Worm (Caenorhabditis elegans): ENCODE results near the gene ocam-1.
"Not testable (repeated sequence)": the region's sequence is repeated elsewhere in the genome, so short reads cannot be mapped to it uniquely, and the experiment has no call there.

ocam-1 gene

DNA sequence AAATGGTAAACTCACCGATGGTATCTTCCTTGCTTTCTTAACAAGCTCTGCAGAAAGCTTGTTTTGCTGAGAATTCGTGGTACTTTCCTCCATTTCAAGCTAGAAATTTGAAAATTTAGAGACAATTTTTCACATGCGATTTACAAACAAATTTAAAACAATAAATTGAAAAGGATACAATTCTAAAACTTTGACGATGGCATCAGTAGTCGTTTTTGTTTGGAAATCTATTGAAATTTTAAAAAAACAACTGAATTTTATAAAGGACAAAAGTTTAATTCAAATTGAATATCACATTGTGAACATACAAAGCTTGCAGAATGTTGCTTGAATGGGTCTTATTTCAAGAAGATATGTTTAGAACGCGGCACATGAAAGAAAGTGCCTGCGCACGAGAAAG is at the start of gene ocam-1:
Gene ocam-1 (minus strand): TSS at position 101 of the 400 bp plus-strand sequence.
- TF ChIP-seq cog-1 (tag; optimal IDR thresholded peaks at IDR 0.05) (no peak), ztf-29 (GFP tag; IDR thresholded peaks at IDR 0.05) (no peak), T22C8.4 (GFP tag; IDR thresholded peaks at IDR 0.05) (no peak), tab-1 (GFP tag; IDR thresholded peaks at IDR 0.05) (no peak), flt-1 (GFP tag; IDR thresholded peaks at IDR 0.05) (no peak), med-1 (GFP tag; optimal IDR thresholded peaks at IDR 0.05; ENCODE audit: insufficient read depth) (no peak), ref-1 (GFP tag; conservative IDR thresholded peaks at IDR 0.05) (no peak), ztf-23 (GFP tag; IDR thresholded peaks at IDR 0.05) (no peak), klf-2 (GFP tag; conservative IDR thresholded peaks at IDR 0.05) (no peak)

DNA sequence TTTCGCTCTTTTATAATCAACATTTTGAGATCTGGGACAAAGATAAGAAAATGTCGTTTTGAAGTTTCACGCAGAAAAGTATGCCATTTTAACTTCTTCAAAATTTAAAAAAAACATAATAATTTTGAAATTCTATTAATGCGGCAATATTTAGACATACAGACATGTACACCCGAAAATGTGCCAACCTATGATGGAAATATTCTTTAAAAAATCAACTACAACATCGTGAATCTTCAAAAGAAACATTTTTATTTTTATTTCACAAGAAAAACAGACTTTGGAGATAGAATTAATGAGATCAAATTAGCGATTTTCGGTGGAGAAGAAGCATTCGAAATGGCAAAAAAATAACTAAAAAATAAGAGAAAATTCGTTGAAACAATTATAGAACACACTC is 47.6 kb upstream of the ocam-1 start, which contains the start of gene T16A9.5:
Gene T16A9.5 (minus strand): TSS at position 101 of the 400 bp plus-strand sequence.
- TF ChIP-seq T22C8.4 (GFP tag; IDR thresholded peaks at IDR 0.05) (no peak), ztf-29 (GFP tag; IDR thresholded peaks at IDR 0.05) (no peak), klf-2 (GFP tag; conservative IDR thresholded peaks at IDR 0.05) (no peak), cog-1 (tag; optimal IDR thresholded peaks at IDR 0.05) (no peak), flt-1 (GFP tag; IDR thresholded peaks at IDR 0.05) (no peak), med-1 (GFP tag; optimal IDR thresholded peaks at IDR 0.05; ENCODE audit: insufficient read depth) (no peak), tab-1 (GFP tag; IDR thresholded peaks at IDR 0.05) (no peak), ztf-23 (GFP tag; IDR thresholded peaks at IDR 0.05) (no peak), ref-1 (GFP tag; conservative IDR thresholded peaks at IDR 0.05) (no peak)

DNA sequence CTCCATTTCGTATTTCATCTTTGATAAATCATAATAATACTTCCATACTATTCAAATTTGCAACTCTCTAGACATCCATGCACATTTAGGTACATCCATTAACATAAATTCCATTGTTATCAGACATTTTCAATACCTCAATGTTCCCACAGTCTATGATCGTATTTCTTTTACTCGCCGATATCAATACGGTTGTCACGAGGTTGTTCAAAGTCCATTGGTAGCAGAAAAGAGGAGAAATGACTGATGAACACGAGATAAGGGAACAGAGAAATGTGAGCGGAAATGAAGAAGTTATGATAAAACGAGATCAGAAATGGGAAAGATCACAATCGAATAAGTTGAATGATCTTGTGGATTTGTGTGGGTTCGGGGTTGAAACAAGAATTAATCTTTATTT is 45.3 kb upstream of the ocam-1 start:
- no peak for TF ChIP-seq tab-1 (GFP tag; IDR thresholded peaks at IDR 0.05)
- no peak for TF ChIP-seq ztf-29 (GFP tag; IDR thresholded peaks at IDR 0.05)
- TF ChIP-seq flt-1 (GFP tag; IDR thresholded peaks at IDR 0.05) = no peak
- TF ChIP-seq med-1 (GFP tag; optimal IDR thresholded peaks at IDR 0.05; ENCODE audit: insufficient read depth) = no peak
- TF ChIP-seq ztf-23 (GFP tag; IDR thresholded peaks at IDR 0.05) = no peak
- TF ChIP-seq klf-2 (GFP tag; conservative IDR thresholded peaks at IDR 0.05) = no peak
- TF ChIP-seq ref-1 (GFP tag; conservative IDR thresholded peaks at IDR 0.05) = no peak
- no peak for TF ChIP-seq T22C8.4 (GFP tag; IDR thresholded peaks at IDR 0.05)
- no peak for TF ChIP-seq cog-1 (tag; optimal IDR thresholded peaks at IDR 0.05)

DNA sequence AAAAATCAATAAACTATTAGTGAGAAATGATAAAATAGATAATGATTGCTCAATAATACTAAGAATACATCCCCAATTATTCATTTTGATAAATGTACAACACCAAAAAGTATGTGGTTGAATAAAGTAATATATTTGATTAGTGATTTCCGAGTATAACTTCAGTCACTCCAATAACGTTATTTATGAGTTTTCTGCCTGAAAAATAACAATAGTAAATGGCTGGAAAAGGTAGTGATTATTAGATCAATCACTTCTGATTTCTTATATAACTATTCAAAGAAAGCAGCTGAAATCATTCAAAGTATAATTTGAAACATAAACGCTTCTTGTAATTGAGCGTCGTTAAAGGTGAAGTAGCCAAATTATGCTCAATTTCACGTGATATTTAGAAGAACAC is 43.2 kb upstream of the ocam-1 start, which contains the start of gene str-230:
Gene str-230 (minus strand): TSS at position 101 of the 400 bp plus-strand sequence.
- TF ChIP-seq flt-1 (GFP tag; IDR thresholded peaks at IDR 0.05) (no peak), tab-1 (GFP tag; IDR thresholded peaks at IDR 0.05) (no peak), ref-1 (GFP tag; conservative IDR thresholded peaks at IDR 0.05) (no peak), med-1 (GFP tag; optimal IDR thresholded peaks at IDR 0.05; ENCODE audit: insufficient read depth) (no peak), ztf-29 (GFP tag; IDR thresholded peaks at IDR 0.05) (no peak), klf-2 (GFP tag; conservative IDR thresholded peaks at IDR 0.05) (no peak), ztf-23 (GFP tag; IDR thresholded peaks at IDR 0.05) (no peak), T22C8.4 (GFP tag; IDR thresholded peaks at IDR 0.05) (no peak), cog-1 (tag; optimal IDR thresholded peaks at IDR 0.05) (no peak)

DNA sequence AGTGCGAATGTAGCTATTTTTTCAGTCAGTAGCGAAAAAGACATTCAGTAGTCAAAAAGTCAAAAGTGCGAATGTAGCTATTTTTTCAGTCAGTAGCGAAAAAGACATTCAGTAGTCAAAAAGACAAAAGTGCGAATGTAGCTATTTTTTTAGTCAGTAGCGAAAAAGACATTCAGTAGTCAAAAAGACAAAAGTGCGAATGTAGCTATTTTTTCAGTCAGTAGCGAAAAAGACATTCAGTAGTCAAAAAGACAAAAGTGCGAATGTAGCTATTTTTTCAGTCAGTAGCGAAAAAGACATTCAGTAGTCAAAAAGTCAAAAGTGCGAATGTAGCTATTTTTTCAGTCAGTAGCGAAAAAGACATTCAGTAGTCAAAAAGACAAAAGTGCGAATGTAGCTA is 37.7 kb upstream of the ocam-1 start, which contains the start of gene T16A9.3:
Gene T16A9.3 (plus strand): TSS at position 301 of the 400 bp plus-strand sequence.
- not testable (repeated sequence) for TF ChIP-seq med-1 (GFP tag; optimal IDR thresholded peaks at IDR 0.05; ENCODE audit: insufficient read depth); klf-2 (GFP tag; conservative IDR thresholded peaks at IDR 0.05); tab-1 (GFP tag; IDR thresholded peaks at IDR 0.05)

DNA sequence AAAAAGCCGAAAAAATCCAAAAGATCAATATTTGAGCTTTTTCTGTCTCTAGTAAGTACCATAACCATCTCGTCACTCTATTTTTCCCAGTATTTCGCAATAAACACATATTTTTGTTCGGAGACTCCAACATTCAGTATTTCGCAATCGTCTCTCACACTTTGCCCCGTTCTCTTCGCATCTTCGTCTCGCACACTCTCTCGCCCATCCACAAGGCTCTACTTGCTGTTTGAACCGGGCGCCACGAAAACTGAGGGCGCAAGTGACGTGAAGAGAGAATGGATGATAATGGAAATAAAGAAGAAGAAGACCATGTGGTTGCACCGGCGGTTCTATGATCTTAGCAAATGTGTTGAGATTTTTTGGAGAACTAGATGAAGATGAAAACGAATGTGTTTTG is 32.6 kb upstream of the ocam-1 start:
- TF ChIP-seq cog-1 (tag; optimal IDR thresholded peaks at IDR 0.05) (no peak), ref-1 (GFP tag; conservative IDR thresholded peaks at IDR 0.05) (no peak), klf-2 (GFP tag; conservative IDR thresholded peaks at IDR 0.05) (no peak), med-1 (GFP tag; optimal IDR thresholded peaks at IDR 0.05; ENCODE audit: insufficient read depth) (no peak), ztf-29 (GFP tag; IDR thresholded peaks at IDR 0.05) (no peak), tab-1 (GFP tag; IDR thresholded peaks at IDR 0.05) (no peak), ztf-23 (GFP tag; IDR thresholded peaks at IDR 0.05) (no peak), T22C8.4 (GFP tag; IDR thresholded peaks at IDR 0.05) (no peak), flt-1 (GFP tag; IDR thresholded peaks at IDR 0.05) (no peak)

DNA sequence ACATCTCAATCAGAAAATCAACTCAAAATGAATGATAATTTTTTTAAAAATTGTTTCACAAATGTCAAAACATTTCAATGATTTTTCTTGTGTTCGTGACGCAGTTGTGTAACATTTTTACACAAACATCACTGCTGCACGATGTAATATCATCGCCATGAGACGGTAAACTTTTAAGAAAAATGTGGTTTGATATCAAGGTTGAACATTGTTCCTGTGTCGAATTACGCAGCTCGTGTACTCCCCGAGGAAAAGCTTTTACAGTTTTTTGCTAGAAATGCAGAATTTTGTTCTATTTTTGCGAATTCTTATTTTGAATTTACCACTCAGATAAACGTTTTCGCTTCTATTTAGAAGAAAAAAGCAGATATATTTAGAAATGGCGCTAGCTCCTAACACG is 30.1 kb upstream of the ocam-1 start:
- TF ChIP-seq T22C8.4 (GFP tag; IDR thresholded peaks at IDR 0.05) (no peak), med-1 (GFP tag; optimal IDR thresholded peaks at IDR 0.05; ENCODE audit: insufficient read depth) (no peak), flt-1 (GFP tag; IDR thresholded peaks at IDR 0.05) (no peak), ztf-23 (GFP tag; IDR thresholded peaks at IDR 0.05) (no peak), cog-1 (tag; optimal IDR thresholded peaks at IDR 0.05) (no peak), ref-1 (GFP tag; conservative IDR thresholded peaks at IDR 0.05) (no peak), tab-1 (GFP tag; IDR thresholded peaks at IDR 0.05) (no peak), ztf-29 (GFP tag; IDR thresholded peaks at IDR 0.05) (no peak), klf-2 (GFP tag; conservative IDR thresholded peaks at IDR 0.05) (no peak)

DNA sequence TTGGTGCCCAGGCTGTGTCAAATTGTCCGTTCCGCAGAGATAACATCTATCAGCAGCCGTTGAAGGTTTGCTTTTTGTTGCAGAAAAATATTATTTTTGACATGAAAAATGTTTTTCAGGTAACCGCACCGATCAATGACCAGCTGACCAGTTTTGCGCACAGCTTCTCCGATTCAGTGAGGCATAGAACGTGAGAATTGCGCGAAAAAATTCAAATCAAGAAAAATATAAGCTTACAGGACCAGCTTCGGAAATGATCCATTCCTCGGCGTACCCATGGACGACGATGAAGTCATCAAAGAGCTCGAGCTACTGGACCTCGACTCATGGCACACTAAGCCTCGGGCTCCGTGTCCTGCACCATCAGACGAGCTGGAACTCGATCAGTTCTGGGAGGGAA is 27.0 kb upstream of the ocam-1 start:
- TF ChIP-seq flt-1 (GFP tag; IDR thresholded peaks at IDR 0.05) (no peak), tab-1 (GFP tag; IDR thresholded peaks at IDR 0.05) (no peak), cog-1 (tag; optimal IDR thresholded peaks at IDR 0.05) (no peak), T22C8.4 (GFP tag; IDR thresholded peaks at IDR 0.05) (no peak)

DNA sequence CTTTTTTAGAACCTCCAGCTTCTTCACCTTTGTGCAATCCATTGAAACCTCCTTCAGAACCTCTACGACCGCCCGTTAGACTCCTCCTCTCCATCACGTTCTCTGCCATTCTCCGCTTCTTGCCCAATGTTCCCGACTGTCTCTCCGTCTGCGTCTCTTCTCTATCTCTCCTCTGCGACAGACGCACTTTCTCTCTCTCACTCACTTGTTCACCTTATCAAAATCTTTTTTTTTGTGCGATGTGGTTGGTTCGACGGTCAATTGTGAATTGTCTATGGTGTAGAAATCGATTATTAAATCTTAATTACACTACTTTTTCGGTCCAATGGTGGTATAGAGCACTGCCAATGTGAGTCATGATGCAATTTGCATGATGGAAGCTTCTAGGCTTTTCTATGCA is 25.9 kb upstream of the ocam-1 start, which contains the start of gene atfs-1:
Gene atfs-1 (plus strand): TSS at position 213 of the 400 bp plus-strand sequence.
- TF ChIP-seq med-1 (GFP tag; optimal IDR thresholded peaks at IDR 0.05; ENCODE audit: insufficient read depth) (no peak), ztf-29 (GFP tag; IDR thresholded peaks at IDR 0.05) (no peak), T22C8.4 (GFP tag; IDR thresholded peaks at IDR 0.05) (no peak), flt-1 (GFP tag; IDR thresholded peaks at IDR 0.05) (no peak), tab-1 (GFP tag; IDR thresholded peaks at IDR 0.05) (no peak), cog-1 (tag; optimal IDR thresholded peaks at IDR 0.05) (no peak), ref-1 (GFP tag; conservative IDR thresholded peaks at IDR 0.05) (no peak), ztf-23 (GFP tag; IDR thresholded peaks at IDR 0.05) (no peak), klf-2 (GFP tag; conservative IDR thresholded peaks at IDR 0.05) (no peak)

DNA sequence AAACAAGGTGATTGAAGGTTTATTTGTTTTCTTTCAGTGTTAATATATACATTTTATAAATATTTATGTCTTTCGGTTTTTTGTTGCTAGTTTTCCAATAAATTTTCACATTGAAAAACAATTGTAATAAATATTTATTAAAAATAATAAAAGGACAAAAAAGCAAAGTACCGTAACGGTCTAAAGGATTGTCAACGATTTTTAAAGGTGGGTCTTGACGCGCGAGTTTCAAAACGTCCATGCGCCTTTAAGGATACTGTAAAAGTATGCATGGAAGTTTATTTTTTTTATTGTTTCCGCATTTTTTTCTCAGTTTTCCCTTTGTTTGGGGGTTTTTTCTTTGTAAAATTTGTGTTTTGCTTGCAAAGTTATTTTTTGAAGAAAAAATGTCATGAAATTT is 25.3 kb upstream of the ocam-1 start:
- TF ChIP-seq flt-1 (GFP tag; IDR thresholded peaks at IDR 0.05) (no peak), cog-1 (tag; optimal IDR thresholded peaks at IDR 0.05) (no peak), ref-1 (GFP tag; conservative IDR thresholded peaks at IDR 0.05) (no peak), med-1 (GFP tag; optimal IDR thresholded peaks at IDR 0.05; ENCODE audit: insufficient read depth) (no peak), ztf-29 (GFP tag; IDR thresholded peaks at IDR 0.05) (no peak), ztf-23 (GFP tag; IDR thresholded peaks at IDR 0.05) (no peak), T22C8.4 (GFP tag; IDR thresholded peaks at IDR 0.05) (no peak), tab-1 (GFP tag; IDR thresholded peaks at IDR 0.05) (no peak), klf-2 (GFP tag; conservative IDR thresholded peaks at IDR 0.05) (no peak)

Data from whole organism, midembryonic.